Worm (Caenorhabditis elegans) whole organism, L2 larva: ENCODE results near the gene srz-75.

Source experiments
- alr-1 ChIP-seq: fragments of 150-350 bp; optimal IDR thresholded peaks from 2 replicates; lab custom pipeline; 2014; ENCODE audit warnings: missing biosample characterization, missing genetic modification characterization
- aly-2 ChIP-seq: fragments of 150-350 bp; optimal IDR thresholded peaks from 2 replicates; lab custom pipeline; 2014; ENCODE audit warnings: missing biosample characterization, missing genetic modification characterization
- ama-1 ChIP-seq: fragments of 150-350 bp; optimal IDR thresholded peaks from 2 replicates; lab custom pipeline; 2018; ENCODE audit warnings: inconsistent platforms
- blmp-1 ChIP-seq: sonication (generic microtip); optimal IDR thresholded peaks from 2 replicates; lab custom pipeline; 2017; ENCODE audit warnings: missing genetic modification characterization, mild to moderate bottlenecking, missing compliant biosample characterization, antibody characterized with exemption, moderate library complexity; ENCODE audit not compliant: insufficient read depth
- ceh-82 ChIP-seq: fragments of 150-350 bp; optimal IDR thresholded peaks from 2 replicates; lab custom pipeline; 2014; ENCODE audit warnings: missing biosample characterization, missing genetic modification characterization
- egl-27 ChIP-seq: sonication (generic microtip); optimal IDR thresholded peaks from 3 replicates; lab custom pipeline; 2017; ENCODE audit warnings: missing biosample characterization, missing genetic modification reagents, missing genetic modification characterization
- elt-3 ChIP-seq: sonication (generic microtip); optimal IDR thresholded peaks from 2 replicates; lab custom pipeline; 2017; ENCODE audit warnings: missing biosample characterization, missing genetic modification characterization
- lin-11 ChIP-seq: fragments of 150-350 bp; sonication (generic microtip); optimal IDR thresholded peaks from 2 replicates; lab custom pipeline; 2014; ENCODE audit warnings: missing biosample characterization, missing genetic modification characterization, inconsistent platforms, mixed read lengths
- lin-13 ChIP-seq: fragments of 150-350 bp; optimal IDR thresholded peaks from 2 replicates; lab custom pipeline; 2014; ENCODE audit warnings: missing biosample characterization, missing genetic modification reagents, missing genetic modification characterization
- nhr-129 ChIP-seq: fragments of 150-350 bp; optimal IDR thresholded peaks from 2 replicates; lab custom pipeline; 2014; ENCODE audit warnings: missing biosample characterization, missing genetic modification characterization
- nhr-23 ChIP-seq: fragments of 150-350 bp; optimal IDR thresholded peaks from 2 replicates; lab custom pipeline; 2014; ENCODE audit warnings: missing biosample characterization, missing genetic modification reagents, missing genetic modification characterization
- nhr-237 ChIP-seq: fragments of 150-350 bp; optimal IDR thresholded peaks from 2 replicates; lab custom pipeline; 2014; ENCODE audit warnings: missing biosample characterization, missing genetic modification characterization
- nhr-77 ChIP-seq: fragments of 150-350 bp; optimal IDR thresholded peaks from 2 replicates; lab custom pipeline; 2014; ENCODE audit warnings: missing biosample characterization, missing genetic modification characterization
- unc-62 ChIP-seq: fragments of 150-350 bp; optimal IDR thresholded peaks from 2 replicates; lab custom pipeline; 2014; ENCODE audit warnings: missing biosample characterization, missing genetic modification reagents, missing genetic modification characterization

DNA sequence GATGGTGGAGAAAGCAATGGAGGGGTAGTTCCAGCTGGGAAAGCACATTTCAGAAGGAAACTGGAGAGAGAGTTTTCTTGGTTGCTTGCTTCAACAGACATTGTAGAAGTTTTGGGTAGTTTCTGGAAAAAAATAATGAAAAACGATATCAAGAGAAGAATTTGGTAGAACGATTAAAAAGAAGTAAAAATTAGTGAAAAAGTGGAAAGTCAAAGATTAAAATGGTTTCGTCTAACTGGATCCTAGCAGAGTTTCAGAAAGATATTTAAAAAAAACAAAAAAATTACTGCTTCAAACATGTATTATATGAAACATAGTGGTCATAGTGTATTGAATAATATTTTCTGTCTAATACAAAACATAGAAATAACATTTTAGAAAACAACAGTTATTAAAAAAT is 13.4 kb downstream of the srz-75 start, which contains the start of gene F38C2.7:
- TF ChIP-seq egl-27 (tag; lab: Kevin White, UChicago) (no peak), nhr-23 (tag; lab: Kevin White, UChicago) (no peak), nhr-77 (tag; lab: Kevin White, UChicago) (no peak), nhr-237 (no peak), aly-2 (tag; lab: Kevin White, UChicago) (no peak), alr-1 (no peak), unc-62 (GFP tag; lab: Kevin White, UChicago) (no peak), lin-11 (tag; lab: Kevin White, UChicago) (no peak), ama-1 (no peak), lin-13 (no peak), blmp-1 (tag; lab: Kevin White, UChicago) (no peak), nhr-129 (no peak), elt-3 (tag; lab: Kevin White, UChicago) (no peak), ceh-82 (tag; lab: Kevin White, UChicago) (no peak)
